Worm (Caenorhabditis elegans) whole organism, young adult: ENCODE results near the gene fbxb-79.

Source experiments
- B0035.1 ChIP-seq: sonication (generic microtip); optimal IDR thresholded peaks from 2 replicates; lab custom pipeline; 2016; ENCODE audit warnings: missing genetic modification characterization, mild to moderate bottlenecking, missing compliant biosample characterization, missing genotype, missing genetic modification reagents
- B0261.1 ChIP-seq: sonication (generic microtip); optimal IDR thresholded peaks from 2 replicates; lab custom pipeline; 2016; ENCODE audit warnings: mild to moderate bottlenecking, missing genetic modification characterization, moderate library complexity, missing compliant biosample characterization
- D2030.7 ChIP-seq: fragments of 200-800 bp; sonication (Bioruptor generic); IDR thresholded peaks from 2 replicates; pipeline ENCODE4 v1.3.6; 2022; ENCODE audit warnings: missing genetic modification reagents, missing genetic modification characterization, missing compliant biosample characterization
- F10E7.11 ChIP-seq: sonication (generic microtip); optimal IDR thresholded peaks from 2 replicates; lab custom pipeline; 2017; ENCODE audit warnings: mild to moderate bottlenecking, missing genetic modification characterization, moderate library complexity, missing compliant biosample characterization
- F22D6.2 ChIP-seq: sonication (generic microtip); optimal IDR thresholded peaks from 2 replicates; lab custom pipeline; 2016; ENCODE audit warnings: mild to moderate bottlenecking, missing genetic modification characterization, missing compliant biosample characterization
- F23B12.7 ChIP-seq: sonication (generic microtip); optimal IDR thresholded peaks from 2 replicates; lab custom pipeline; 2017; ENCODE audit warnings: missing genetic modification characterization, mild to moderate bottlenecking, missing compliant biosample characterization, antibody characterized with exemption, moderate library complexity; ENCODE audit not compliant: insufficient read depth
- F37B4.10 ChIP-seq: fragments of 200-800 bp; sonication (Bioruptor generic); IDR thresholded peaks from 2 replicates; pipeline ENCODE4 v1.3.6; 2022; ENCODE audit warnings: missing genetic modification characterization, missing compliant biosample characterization
- F39B2.1 ChIP-seq: fragments of 200-800 bp; sonication (Bioruptor generic); IDR thresholded peaks from 2 replicates; pipeline ENCODE4 v1.3.6; 2022; ENCODE audit warnings: missing genetic modification reagents, missing genetic modification characterization, missing compliant biosample characterization
- F57A8.1 ChIP-seq: fragments of 200-800 bp; sonication (Bioruptor generic); optimal IDR thresholded peaks from 2 replicates; lab custom pipeline; 2018; ENCODE audit warnings: mild to moderate bottlenecking, missing genetic modification characterization, moderate library complexity, missing compliant biosample characterization
- K12H6.12 ChIP-seq: fragments of 200-800 bp; sonication (Bioruptor generic); optimal IDR thresholded peaks from 2 replicates; lab custom pipeline; 2018; ENCODE audit warnings: mild to moderate bottlenecking, missing genetic modification characterization, missing compliant biosample characterization
- T07F8.4 ChIP-seq: sonication (generic microtip); optimal IDR thresholded peaks from 2 replicates; lab custom pipeline; 2016; ENCODE audit warnings: mild to moderate bottlenecking, missing genetic modification characterization, moderate library complexity, missing compliant biosample characterization
- Y53F4B.3 ChIP-seq: fragments of 200-800 bp; sonication (Bioruptor generic); IDR thresholded peaks from 2 replicates; pipeline ENCODE4 v1.3.6; 2022; ENCODE audit warnings: missing genetic modification reagents, missing genetic modification characterization, missing compliant biosample characterization
- Y53G8AR.9 ChIP-seq: fragments of 200-800 bp; sonication (Bioruptor generic); conservative IDR thresholded peaks from 2 replicates; pipeline ENCODE4 v1.3.6; 2022; ENCODE audit warnings: missing genetic modification reagents, missing genetic modification characterization, missing compliant biosample characterization
- Y56A3A.18 ChIP-seq: fragments of 200-800 bp; sonication (Bioruptor generic); IDR thresholded peaks from 2 replicates; pipeline ENCODE4 v1.3.6; 2022; ENCODE audit warnings: missing genetic modification reagents, missing genetic modification characterization, missing compliant biosample characterization
- Y79H2A.3 ChIP-seq: fragments of 200-800 bp; sonication (Bioruptor generic); conservative IDR thresholded peaks from 2 replicates; pipeline ENCODE4 v1.3.6; 2022; ENCODE audit warnings: missing genetic modification reagents, missing genetic modification characterization, missing compliant biosample characterization
- akir-1 ChIP-seq: fragments of 200-800 bp; sonication (Bioruptor generic); optimal IDR thresholded peaks from 2 replicates; lab custom pipeline; 2018; ENCODE audit warnings: mild to moderate bottlenecking, missing genetic modification characterization, moderate library complexity, missing compliant biosample characterization
- aptf-3 ChIP-seq: fragments of 200-800 bp; sonication (Bioruptor generic); IDR thresholded peaks from 2 replicates; pipeline ENCODE4 v1.3.6; 2022; ENCODE audit warnings: missing genetic modification characterization, missing compliant biosample characterization
- bed-2 ChIP-seq: fragments of 200-800 bp; sonication (Bioruptor generic); IDR thresholded peaks from 2 replicates; pipeline ENCODE4 v1.3.6; 2022; ENCODE audit warnings: missing genetic modification reagents, missing genetic modification characterization, missing compliant biosample characterization
- ccch-3 ChIP-seq: fragments of 200-800 bp; sonication (Bioruptor generic); optimal IDR thresholded peaks from 2 replicates; lab custom pipeline; 2018; ENCODE audit warnings: mild to moderate bottlenecking, missing genetic modification characterization, missing compliant biosample characterization
- cebp-2 ChIP-seq: fragments of 200-800 bp; sonication (Bioruptor generic); IDR thresholded peaks from 2 replicates; pipeline ENCODE4 v1.3.6; 2022; ENCODE audit warnings: missing genetic modification characterization, missing compliant biosample characterization
- ceh-100 ChIP-seq: fragments of 200-800 bp; sonication (Bioruptor generic); IDR thresholded peaks from 2 replicates; pipeline ENCODE4 v1.3.6; 2022; ENCODE audit warnings: missing genetic modification reagents, missing genetic modification characterization, missing compliant biosample characterization
- ceh-40 ChIP-seq: fragments of 200-800 bp; sonication (Bioruptor generic); IDR thresholded peaks from 2 replicates; pipeline ENCODE4 v1.3.6; 2022; ENCODE audit warnings: missing genetic modification characterization, missing compliant biosample characterization
- ceh-58 ChIP-seq: fragments of 200-800 bp; sonication (Bioruptor generic); IDR thresholded peaks from 2 replicates; pipeline ENCODE4 v1.3.6; 2022; ENCODE audit warnings: missing genetic modification characterization, missing compliant biosample characterization
- die-1 ChIP-seq: sonication (generic microtip); optimal IDR thresholded peaks from 2 replicates; lab custom pipeline; 2016; ENCODE audit warnings: missing genotype, mild to moderate bottlenecking, missing genetic modification characterization, missing compliant biosample characterization
- ets-4 ChIP-seq: fragments of 200-800 bp; sonication (Bioruptor generic); optimal IDR thresholded peaks from 2 replicates; lab custom pipeline; 2018; ENCODE audit warnings: mild to moderate bottlenecking, missing genetic modification characterization, missing compliant biosample characterization
- fkh-3 ChIP-seq: sonication (generic microtip); optimal IDR thresholded peaks from 2 replicates; lab custom pipeline; 2016; ENCODE audit warnings: mild to moderate bottlenecking, missing genetic modification characterization, missing compliant biosample characterization
- hlh-26 ChIP-seq: fragments of 200-800 bp; sonication (Bioruptor generic); conservative IDR thresholded peaks from 2 replicates; pipeline ENCODE4 v1.3.6; 2022; ENCODE audit warnings: missing genetic modification reagents, missing genetic modification characterization, missing compliant biosample characterization
- hrde-1 ChIP-seq: sonication (generic microtip); optimal IDR thresholded peaks from 2 replicates; lab custom pipeline; 2016; ENCODE audit warnings: missing genetic modification characterization, mild to moderate bottlenecking, missing compliant biosample characterization, moderate library complexity, missing genotype, missing genetic modification reagents, borderline replicate concordance
- lag-1 ChIP-seq: fragments of 200-800 bp; sonication (Bioruptor generic); IDR thresholded peaks from 2 replicates; pipeline ENCODE4 v1.3.6; 2022; ENCODE audit warnings: missing genetic modification reagents, missing genetic modification characterization, missing compliant biosample characterization
- let-526 ChIP-seq: fragments of 200-800 bp; sonication (Bioruptor generic); IDR thresholded peaks from 2 replicates; pipeline ENCODE4 v1.3.6; 2022; ENCODE audit warnings: missing genetic modification reagents, missing genetic modification characterization, missing compliant biosample characterization
- let-607 ChIP-seq, 2 experiments: fragments of 200-800 bp in 1 of 2; sonication (Bioruptor generic) in 1 of 2; sonication (generic microtip) in 1 of 2; optimal IDR thresholded peaks; 2 replicates each; lab custom pipeline; 2016 to 2018; ENCODE audit warnings: mild to moderate bottlenecking in 2 of 2, missing compliant biosample characterization in 2 of 2, missing genetic modification characterization in 2 of 2, moderate library complexity in 2 of 2, missing genotype in 1 of 2
- lin-40 ChIP-seq: sonication (generic microtip); optimal IDR thresholded peaks from 2 replicates; lab custom pipeline; 2016; ENCODE audit warnings: missing genetic modification characterization, mild to moderate bottlenecking, missing compliant biosample characterization, missing genotype, missing genetic modification reagents
- mes-4 ChIP-seq: sonication (generic microtip); optimal IDR thresholded peaks from 2 replicates; lab custom pipeline; 2016; ENCODE audit warnings: missing genotype, missing genetic modification characterization, missing compliant biosample characterization
- nfya-1 ChIP-seq: sonication (generic microtip); optimal IDR thresholded peaks from 2 replicates; lab custom pipeline; 2017; ENCODE audit warnings: antibody characterized with exemption, missing compliant biosample characterization, missing genetic modification characterization, borderline replicate concordance; ENCODE audit not compliant: insufficient read depth
- nfyb-1 ChIP-seq: fragments of 200-800 bp; sonication (Bioruptor generic); IDR thresholded peaks from 2 replicates; pipeline ENCODE4 v1.3.6; 2022; ENCODE audit warnings: missing genetic modification reagents, missing genetic modification characterization, missing compliant biosample characterization
- nhr-27 ChIP-seq: fragments of 200-800 bp; sonication (Bioruptor generic); optimal IDR thresholded peaks from 2 replicates; lab custom pipeline; 2018; ENCODE audit warnings: mild to moderate bottlenecking, missing genetic modification characterization, moderate library complexity, missing compliant biosample characterization
- nhr-80 ChIP-seq: sonication (generic microtip); optimal IDR thresholded peaks from 2 replicates; lab custom pipeline; 2016; ENCODE audit warnings: missing genetic modification characterization, missing compliant biosample characterization
- nhr-90 ChIP-seq: sonication (generic microtip); optimal IDR thresholded peaks from 2 replicates; lab custom pipeline; 2016; ENCODE audit warnings: missing genotype, mild to moderate bottlenecking, missing genetic modification characterization, missing compliant biosample characterization
- rpc-1 ChIP-seq, 2 experiments: fragments of 150-350 bp in 1 of 2; sonication (generic microtip) in 1 of 2; optimal IDR thresholded peaks; 2 replicates each; lab custom pipeline; 2014 to 2018; ENCODE audit warnings: missing biosample characterization in 1 of 2, missing genetic modification characterization in 1 of 2, missing genetic modification reagents in 1 of 2, missing genotype in 1 of 2
- snpc-1.1 ChIP-seq: sonication (generic microtip); optimal IDR thresholded peaks from 2 replicates; lab custom pipeline; 2017; ENCODE audit warnings: missing genetic modification characterization, mild to moderate bottlenecking, missing compliant biosample characterization, antibody characterized with exemption, moderate library complexity, missing genotype, missing genetic modification reagents; ENCODE audit not compliant: insufficient read depth
- snpc-4 ChIP-seq, 5 experiments: fragments of 150-350 bp in 1 of 5; sonication (generic microtip) in 4 of 5; optimal IDR thresholded peaks; 2 replicates each; lab custom pipeline; 2014 to 2018; ENCODE audit warnings: missing genetic modification characterization in 5 of 5, missing biosample characterization in 3 of 5, antibody characterized with exemption in 2 of 5, mild to moderate bottlenecking in 2 of 5, missing compliant biosample characterization in 2 of 5, missing genotype in 2 of 5, moderate library complexity in 2 of 5, missing genetic modification reagents in 1 of 5
- sptf-2 ChIP-seq: fragments of 200-800 bp; sonication (Bioruptor generic); optimal IDR thresholded peaks from 2 replicates; lab custom pipeline; 2018; ENCODE audit warnings: mild to moderate bottlenecking, missing genetic modification characterization, missing compliant biosample characterization
- unc-130 ChIP-seq: sonication (generic microtip); optimal IDR thresholded peaks from 2 replicates; lab custom pipeline; 2016; ENCODE audit warnings: missing genetic modification reagents, missing genetic modification characterization, missing compliant biosample characterization
- unc-62 ChIP-seq: fragments of 150-350 bp; optimal IDR thresholded peaks from 2 replicates; lab custom pipeline; 2014; ENCODE audit warnings: missing biosample characterization, missing genetic modification reagents, missing genetic modification characterization
- ztf-25 ChIP-seq: fragments of 200-800 bp; sonication (Bioruptor generic); IDR thresholded peaks from 2 replicates; pipeline ENCODE4 v1.3.6; 2022; ENCODE audit warnings: missing genetic modification reagents, missing genetic modification characterization, missing compliant biosample characterization
- ztf-26 ChIP-seq: sonication (generic microtip); optimal IDR thresholded peaks from 2 replicates; lab custom pipeline; 2017; ENCODE audit warnings: missing genetic modification characterization, missing compliant biosample characterization
- ztf-3 ChIP-seq: fragments of 200-800 bp; sonication (Bioruptor generic); optimal IDR thresholded peaks from 2 replicates; lab custom pipeline; 2018; ENCODE audit warnings: mild to moderate bottlenecking, missing genetic modification characterization, missing compliant biosample characterization

fbxb-79 gene

DNA sequence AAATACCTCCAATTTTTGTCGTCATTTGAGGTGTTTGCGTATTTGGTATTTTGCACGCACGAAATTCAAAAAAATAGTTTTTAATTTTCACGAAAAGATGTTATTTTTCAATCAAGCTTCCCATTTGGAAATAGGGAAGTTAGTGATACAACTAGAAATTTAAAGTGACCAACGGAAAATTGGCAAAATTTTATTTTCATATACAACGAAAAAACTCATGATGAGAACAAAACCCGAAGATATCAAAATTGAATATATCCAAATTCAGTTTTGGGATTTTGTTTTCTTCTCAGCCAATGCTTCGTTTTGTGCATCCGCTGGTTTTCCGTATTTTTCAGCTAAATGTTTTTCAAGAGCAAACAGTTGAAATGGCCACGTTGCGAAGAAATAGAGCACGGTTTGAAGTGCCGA, 43.4 kb downstream of the fbxb-79 start (continued):
- TF ChIP-seq ccch-3 (GFP tag; lab: Kevin White, UChicago) (no peak), unc-62 (no peak), nfya-1 (tag; lab: Kevin White, UChicago) (no peak), mes-4 (tag; lab: Kevin White, UChicago) (no peak), nhr-80 (tag; lab: Kevin White, UChicago) (no peak), T07F8.4 (tag; lab: Kevin White, UChicago) (no peak), ztf-25 (no peak), ceh-40 (GFP tag; lab: Robert Waterston, UW) (0 out of 2 replicates have a peak, but pooled peaks have one; percentile 14), hrde-1 (tag; lab: Kevin White, UChicago) (peak; percentile 89), hlh-26 (GFP tag; lab: Robert Waterston, UW) (no peak), B0035.1 (tag; lab: Kevin White, UChicago) (peak; percentile 61), Y56A3A.18 (0 out of 2 replicates have a peak, but pooled peaks have one; percentile 49), cebp-2 (no peak; the same call in 1 of the 2 replicates), nhr-90 (tag; lab: Kevin White, UChicago) (peak; percentile 24), Y53G8AR.9 (GFP tag; lab: Robert Waterston, UW) (no peak; the same call in 1 of the 2 replicates), ztf-26 (tag; lab: Kevin White, UChicago) (peak; percentile 2), fkh-3 (peak; percentile 57), F37B4.10 (GFP tag; lab: Robert Waterston, UW) (no peak), F39B2.1 (GFP tag; lab: Robert Waterston, UW) (no peak), K12H6.12 (tag; lab: Kevin White, UChicago) (no peak), ets-4 (GFP tag; lab: Kevin White, UChicago) (no peak), die-1 (tag; lab: Kevin White, UChicago) (peak; percentile 35), let-526 (GFP tag; lab: Robert Waterston, UW) (no peak), bed-2 (no peak), D2030.7 (GFP tag; lab: Robert Waterston, UW) (peak; percentile 33; the same call in 1 of the 2 replicates), lag-1 (GFP tag; lab: Robert Waterston, UW) (no peak), F57A8.1 (no peak), ceh-58 (no peak), ceh-100 (GFP tag; lab: Robert Waterston, UW) (peak; percentile 20; the same call in 1 of the 2 replicates), ztf-3 (GFP tag; lab: Kevin White, UChicago) (no peak), B0261.1 (no peak), snpc-1.1 (tag; lab: Kevin White, UChicago) (peak; percentile 28), nhr-27 (peak; percentile 75), Y79H2A.3 (GFP tag; lab: Robert Waterston, UW) (0 out of 2 replicates have a peak, but pooled peaks have one; percentile 39), unc-130 (GFP tag; lab: Kevin White, UChicago) (peak; percentile 83), akir-1 (no peak), aptf-3 (no peak), F22D6.2 (tag; lab: Kevin White, UChicago) (no peak), F10E7.11 (tag; lab: Kevin White, UChicago) (peak; percentile 91), rpc-1 (optimal IDR thresholded peaks at IDR 0.05; lab: Kevin White, UChicago) (no peak), rpc-1 (tag; optimal IDR thresholded peaks at IDR 0.05; lab: Kevin White, UChicago) (no peak), F23B12.7 (no peak), let-607 (tag; optimal IDR thresholded peaks at IDR 0.05; lab: Kevin White, UChicago) (no peak), snpc-4 (GFP tag; optimal IDR thresholded peaks at IDR 0.05; lab: Kevin White, UChicago) (peak; percentile 54), snpc-4 (tag; optimal IDR thresholded peaks at IDR 0.05; lab: Kevin White, UChicago) (peak in 2 of 4 experiments; percentile 37 to 45), Y53F4B.3 (GFP tag; lab: Robert Waterston, UW) (no peak), sptf-2 (no peak), lin-40 (tag; lab: Kevin White, UChicago) (no peak), nfyb-1 (GFP tag; lab: Robert Waterston, UW) (peak; percentile 21; the same call in 1 of the 2 replicates)
